Worm (Caenorhabditis elegans) whole organism, young adult: Measurements from ENCODE around the gene T22D1.17.

ENCODE experiments used
- B0035.1 ChIP-seq: sonication (generic microtip); optimal IDR thresholded peaks from 2 replicates; lab custom pipeline; 2016; ENCODE audit warnings: missing genetic modification characterization, mild to moderate bottlenecking, missing compliant biosample characterization, missing genotype, missing genetic modification reagents
- C06A6.2 ChIP-seq: fragments of 200-800 bp; sonication (Bioruptor generic); conservative IDR thresholded peaks from 2 replicates; pipeline ENCODE4 v1.3.6; 2022; ENCODE audit warnings: missing genetic modification characterization, missing compliant biosample characterization
- D2030.7 ChIP-seq: fragments of 200-800 bp; sonication (Bioruptor generic); IDR thresholded peaks from 2 replicates; pipeline ENCODE4 v1.3.6; 2022; ENCODE audit warnings: missing genetic modification reagents, missing genetic modification characterization, missing compliant biosample characterization
- F33H1.4 ChIP-seq: fragments of 200-800 bp; sonication (Bioruptor generic); IDR thresholded peaks from 2 replicates; pipeline ENCODE4 v1.3.6; 2022; ENCODE audit warnings: missing genetic modification reagents, missing genetic modification characterization, missing compliant biosample characterization
- F49E8.2 ChIP-seq: sonication (generic microtip); optimal IDR thresholded peaks from 3 replicates; lab custom pipeline; 2017; ENCODE audit warnings: missing genetic modification characterization, mild to moderate bottlenecking, missing compliant biosample characterization, antibody characterized with exemption, moderate library complexity; ENCODE audit not compliant: insufficient read depth
- F57C9.4 ChIP-seq: sonication (generic microtip); optimal IDR thresholded peaks from 2 replicates; lab custom pipeline; 2017; ENCODE audit warnings: mild to moderate bottlenecking, missing genetic modification characterization, missing compliant biosample characterization
- Y56A3A.18 ChIP-seq: fragments of 200-800 bp; sonication (Bioruptor generic); IDR thresholded peaks from 2 replicates; pipeline ENCODE4 v1.3.6; 2022; ENCODE audit warnings: missing genetic modification reagents, missing genetic modification characterization, missing compliant biosample characterization
- ZK185.1 ChIP-seq: sonication (generic microtip); optimal IDR thresholded peaks from 2 replicates; lab custom pipeline; 2016; ENCODE audit warnings: mild to moderate bottlenecking, missing genetic modification characterization, missing compliant biosample characterization; ENCODE audit not compliant: poor library complexity, severe bottlenecking
- akir-1 ChIP-seq: fragments of 200-800 bp; sonication (Bioruptor generic); optimal IDR thresholded peaks from 2 replicates; lab custom pipeline; 2018; ENCODE audit warnings: mild to moderate bottlenecking, missing genetic modification characterization, moderate library complexity, missing compliant biosample characterization
- ama-1 ChIP-seq, 3 experiments: fragments of 150-350 bp in 1 of 3; sonication (generic microtip) in 2 of 3; optimal IDR thresholded peaks; 2 replicates each; lab custom pipeline; 2014 to 2018; ENCODE audit warnings: missing biosample characterization in 2 of 3, missing genetic modification characterization in 2 of 3, missing genetic modification reagents in 2 of 3
- aptf-2 ChIP-seq: fragments of 200-800 bp; sonication (Bioruptor generic); conservative IDR thresholded peaks from 2 replicates; pipeline ENCODE4 v1.3.6; 2022; ENCODE audit warnings: missing genetic modification reagents, missing genetic modification characterization, missing compliant biosample characterization
- aptf-3 ChIP-seq: fragments of 200-800 bp; sonication (Bioruptor generic); IDR thresholded peaks from 2 replicates; pipeline ENCODE4 v1.3.6; 2022; ENCODE audit warnings: missing genetic modification characterization, missing compliant biosample characterization
- attf-5 ChIP-seq: fragments of 200-800 bp; sonication (Bioruptor generic); optimal IDR thresholded peaks from 2 replicates; lab custom pipeline; 2018; ENCODE audit warnings: mild to moderate bottlenecking, missing genetic modification characterization, missing compliant biosample characterization
- attf-6 ChIP-seq: fragments of 200-800 bp; sonication (Bioruptor generic); IDR thresholded peaks from 2 replicates; pipeline ENCODE4 v1.3.6; 2022; ENCODE audit warnings: missing genetic modification reagents, missing genetic modification characterization, missing compliant biosample characterization
- bed-1 ChIP-seq: fragments of 200-800 bp; sonication (Bioruptor generic); IDR thresholded peaks from 2 replicates; pipeline ENCODE4 v1.3.6; 2022; ENCODE audit warnings: missing genetic modification reagents, missing genetic modification characterization, missing compliant biosample characterization
- bed-2 ChIP-seq: fragments of 200-800 bp; sonication (Bioruptor generic); IDR thresholded peaks from 2 replicates; pipeline ENCODE4 v1.3.6; 2022; ENCODE audit warnings: missing genetic modification reagents, missing genetic modification characterization, missing compliant biosample characterization
- ccch-3 ChIP-seq: fragments of 200-800 bp; sonication (Bioruptor generic); optimal IDR thresholded peaks from 2 replicates; lab custom pipeline; 2018; ENCODE audit warnings: mild to moderate bottlenecking, missing genetic modification characterization, missing compliant biosample characterization
- ceh-100 ChIP-seq: fragments of 200-800 bp; sonication (Bioruptor generic); IDR thresholded peaks from 2 replicates; pipeline ENCODE4 v1.3.6; 2022; ENCODE audit warnings: missing genetic modification reagents, missing genetic modification characterization, missing compliant biosample characterization
- ceh-40 ChIP-seq: fragments of 200-800 bp; sonication (Bioruptor generic); IDR thresholded peaks from 2 replicates; pipeline ENCODE4 v1.3.6; 2022; ENCODE audit warnings: missing genetic modification characterization, missing compliant biosample characterization
- chd-7 ChIP-seq: sonication (generic microtip); optimal IDR thresholded peaks from 2 replicates; lab custom pipeline; 2016; ENCODE audit warnings: mild to moderate bottlenecking, missing genetic modification characterization, moderate library complexity, missing compliant biosample characterization
- dox-1 ChIP-seq: fragments of 200-800 bp; sonication (Bioruptor generic); IDR thresholded peaks from 2 replicates; pipeline ENCODE4 v1.3.6; 2022; ENCODE audit warnings: missing genetic modification reagents, missing genetic modification characterization, missing compliant biosample characterization
- efl-1 ChIP-seq: fragments of 150-350 bp; optimal IDR thresholded peaks from 2 replicates; lab custom pipeline; 2014; ENCODE audit warnings: missing biosample characterization, missing genetic modification reagents, missing genetic modification characterization
- egrh-3 ChIP-seq: fragments of 200-800 bp; sonication (Bioruptor generic); IDR thresholded peaks from 2 replicates; pipeline ENCODE4 v1.3.6; 2022; ENCODE audit warnings: missing genetic modification reagents, missing genetic modification characterization, missing compliant biosample characterization
- gei-17 ChIP-seq: fragments of 200-800 bp; sonication (Bioruptor generic); optimal IDR thresholded peaks from 2 replicates; lab custom pipeline; 2018; ENCODE audit warnings: mild to moderate bottlenecking, missing genetic modification characterization, missing compliant biosample characterization
- hlh-12 ChIP-seq: sonication (generic microtip); optimal IDR thresholded peaks from 2 replicates; lab custom pipeline; 2016; ENCODE audit warnings: missing genetic modification characterization, missing compliant biosample characterization
- hlh-26 ChIP-seq: fragments of 200-800 bp; sonication (Bioruptor generic); conservative IDR thresholded peaks from 2 replicates; pipeline ENCODE4 v1.3.6; 2022; ENCODE audit warnings: missing genetic modification reagents, missing genetic modification characterization, missing compliant biosample characterization
- hmg-1.2 ChIP-seq: fragments of 200-800 bp; sonication (Bioruptor generic); IDR thresholded peaks from 2 replicates; pipeline ENCODE4 v1.3.6; 2022; ENCODE audit warnings: missing genetic modification reagents, missing genetic modification characterization, missing compliant biosample characterization
- hrde-1 ChIP-seq: sonication (generic microtip); optimal IDR thresholded peaks from 2 replicates; lab custom pipeline; 2016; ENCODE audit warnings: missing genetic modification characterization, mild to moderate bottlenecking, missing compliant biosample characterization, moderate library complexity, missing genotype, missing genetic modification reagents, borderline replicate concordance
- hsf-1 ChIP-seq: fragments of 200-800 bp; sonication (Bioruptor generic); IDR thresholded peaks from 2 replicates; pipeline ENCODE4 v1.3.6; 2022; ENCODE audit warnings: missing genetic modification reagents, missing genetic modification characterization, missing compliant biosample characterization
- lag-1 ChIP-seq: fragments of 200-800 bp; sonication (Bioruptor generic); IDR thresholded peaks from 2 replicates; pipeline ENCODE4 v1.3.6; 2022; ENCODE audit warnings: missing genetic modification reagents, missing genetic modification characterization, missing compliant biosample characterization
- let-607 ChIP-seq, 2 experiments: fragments of 200-800 bp in 1 of 2; sonication (Bioruptor generic) in 1 of 2; sonication (generic microtip) in 1 of 2; optimal IDR thresholded peaks; 2 replicates each; lab custom pipeline; 2016 to 2018; ENCODE audit warnings: mild to moderate bottlenecking in 2 of 2, missing compliant biosample characterization in 2 of 2, missing genetic modification characterization in 2 of 2, moderate library complexity in 2 of 2, missing genotype in 1 of 2
- lin-35 ChIP-seq, 3 experiments: fragments of 150-350 bp in 2 of 3; sonication (generic microtip) in 1 of 3; optimal IDR thresholded peaks; 2 replicates each; lab custom pipeline; 2014 to 2018; ENCODE audit warnings: missing biosample characterization in 3 of 3, missing genetic modification characterization in 3 of 3, missing genetic modification reagents in 3 of 3
- madf-3 ChIP-seq: fragments of 200-800 bp; sonication (Bioruptor generic); IDR thresholded peaks from 2 replicates; pipeline ENCODE4 v1.3.6; 2022; ENCODE audit warnings: missing genetic modification reagents, missing genetic modification characterization, missing compliant biosample characterization
- madf-6 ChIP-seq: fragments of 200-800 bp; sonication (Bioruptor generic); IDR thresholded peaks from 2 replicates; pipeline ENCODE4 v1.3.6; 2022; ENCODE audit warnings: missing genetic modification reagents, missing genetic modification characterization, missing compliant biosample characterization
- mxl-1 ChIP-seq: sonication (generic microtip); optimal IDR thresholded peaks from 2 replicates; lab custom pipeline; 2016; ENCODE audit warnings: missing genetic modification characterization, missing compliant biosample characterization
- nfya-2 ChIP-seq: fragments of 200-800 bp; sonication (Bioruptor generic); IDR thresholded peaks from 2 replicates; pipeline ENCODE4 v1.3.6; 2022; ENCODE audit warnings: missing genetic modification reagents, missing genetic modification characterization, missing compliant biosample characterization
- nhr-179 ChIP-seq: sonication (generic microtip); optimal IDR thresholded peaks from 2 replicates; lab custom pipeline; 2016; ENCODE audit warnings: mild to moderate bottlenecking, missing genetic modification characterization, missing compliant biosample characterization
- nhr-80 ChIP-seq: sonication (generic microtip); optimal IDR thresholded peaks from 2 replicates; lab custom pipeline; 2016; ENCODE audit warnings: missing genetic modification characterization, missing compliant biosample characterization
- nhr-90 ChIP-seq: sonication (generic microtip); optimal IDR thresholded peaks from 2 replicates; lab custom pipeline; 2016; ENCODE audit warnings: missing genotype, mild to moderate bottlenecking, missing genetic modification characterization, missing compliant biosample characterization
- pha-4 ChIP-seq: fragments of 150-350 bp; sonication (generic microtip); optimal IDR thresholded peaks from 2 replicates; lab custom pipeline; 2014; ENCODE audit warnings: missing biosample characterization, missing genetic modification reagents, missing genetic modification characterization
- rpc-1 ChIP-seq, 2 experiments: fragments of 150-350 bp in 1 of 2; sonication (generic microtip) in 1 of 2; optimal IDR thresholded peaks; 2 replicates each; lab custom pipeline; 2014 to 2018; ENCODE audit warnings: missing biosample characterization in 1 of 2, missing genetic modification characterization in 1 of 2, missing genetic modification reagents in 1 of 2, missing genotype in 1 of 2
- somi-1 ChIP-seq: fragments of 200-800 bp; sonication (Bioruptor generic); optimal IDR thresholded peaks from 2 replicates; lab custom pipeline; 2018; ENCODE audit warnings: mild to moderate bottlenecking, missing genetic modification characterization, missing compliant biosample characterization
- tbp1 ChIP-seq: fragments of 200-800 bp; sonication (Bioruptor generic); optimal IDR thresholded peaks from 2 replicates; lab custom pipeline; 2018; ENCODE audit warnings: mild to moderate bottlenecking, missing genetic modification characterization, missing compliant biosample characterization
- tlf-1 ChIP-seq: fragments of 200-800 bp; sonication (Bioruptor generic); optimal IDR thresholded peaks from 2 replicates; lab custom pipeline; 2018; ENCODE audit warnings: mild to moderate bottlenecking, missing genetic modification characterization, missing compliant biosample characterization
- ztf-18 ChIP-seq: sonication (generic microtip); optimal IDR thresholded peaks from 2 replicates; lab custom pipeline; 2016; ENCODE audit warnings: missing genotype, mild to moderate bottlenecking, missing genetic modification characterization, missing compliant biosample characterization
- ztf-25 ChIP-seq: fragments of 200-800 bp; sonication (Bioruptor generic); IDR thresholded peaks from 2 replicates; pipeline ENCODE4 v1.3.6; 2022; ENCODE audit warnings: missing genetic modification reagents, missing genetic modification characterization, missing compliant biosample characterization
- ztf-28 ChIP-seq: fragments of 200-800 bp; sonication (Bioruptor generic); IDR thresholded peaks from 2 replicates; pipeline ENCODE4 v1.3.6; 2022; ENCODE audit warnings: missing genetic modification reagents, missing genetic modification characterization, missing compliant biosample characterization
- ztf-6 ChIP-seq: fragments of 200-800 bp; sonication (Bioruptor generic); IDR thresholded peaks from 2 replicates; pipeline ENCODE4 v1.3.6; 2022; ENCODE audit warnings: missing genetic modification reagents, missing genetic modification characterization, missing compliant biosample characterization

T22D1.17 gene

ce11 chrIV:6905947-6906489 lies at the start of gene T22D1.17, which contains the start of gene T22D1.8:
Gene T22D1.17, plus strand, starts transcription at chrIV:6905997.
Gene T22D1.8, minus strand, starts transcription at chrIV:6906348.
- TF ChIP-seq bed-1 (GFP tag; lab: Robert Waterston, UW) (no peak), egrh-3 (no peak), F33H1.4 (GFP tag; lab: Robert Waterston, UW) (peak; percentile 35; the same call in 1 of the 2 replicates), tbp1 (GFP tag; lab: Kevin White, UChicago) (no peak), akir-1 (GFP tag; lab: Kevin White, UChicago) (no peak), hsf-1 (GFP tag; lab: Robert Waterston, UW) (peak; percentile 66), ZK185.1 (tag; lab: Kevin White, UChicago) (no peak), nhr-80 (tag; lab: Kevin White, UChicago) (no peak), ztf-18 (tag; lab: Kevin White, UChicago) (peak; percentile 1), somi-1 (no peak), lag-1 (GFP tag; lab: Robert Waterston, UW) (no peak), ztf-6 (GFP tag; lab: Robert Waterston, UW) (no peak), hlh-12 (tag; lab: Kevin White, UChicago) (no peak), nfya-2 (no peak), D2030.7 (peak; percentile 63), attf-6 (GFP tag; lab: Robert Waterston, UW) (no peak), madf-6 (GFP tag; lab: Robert Waterston, UW) (peak; percentile 76), tlf-1 (peak; percentile 33), ceh-100 (peak; percentile 9; the same call in 1 of the 2 replicates), madf-3 (GFP tag; lab: Robert Waterston, UW) (0 out of 2 replicates have a peak, but pooled peaks have one; percentile 48), ama-1 (optimal IDR thresholded peaks at IDR 0.05; lab: Kevin White, UChicago) (no peak), ama-1 (GFP tag; optimal IDR thresholded peaks at IDR 0.05; lab: Kevin White, UChicago) (peak; percentile 11 to 63), chd-7 (tag; lab: Kevin White, UChicago) (no peak), let-607 (tag; optimal IDR thresholded peaks at IDR 0.05; lab: Kevin White, UChicago) (no peak), nhr-179 (no peak), aptf-2 (GFP tag; lab: Robert Waterston, UW) (no peak), aptf-3 (GFP tag; lab: Robert Waterston, UW) (no peak), gei-17 (no peak), attf-5 (GFP tag; lab: Kevin White, UChicago) (no peak), rpc-1 (optimal IDR thresholded peaks at IDR 0.05; lab: Kevin White, UChicago) (no peak), rpc-1 (tag; optimal IDR thresholded peaks at IDR 0.05; lab: Kevin White, UChicago) (no peak), C06A6.2 (no peak), ccch-3 (GFP tag; lab: Kevin White, UChicago) (no peak), dox-1 (GFP tag; lab: Robert Waterston, UW) (no peak), F49E8.2 (tag; lab: Kevin White, UChicago) (peak; percentile 70), B0035.1 (tag; lab: Kevin White, UChicago) (no peak), hmg-1.2 (GFP tag; lab: Robert Waterston, UW) (peak; percentile 25), ceh-40 (GFP tag; lab: Robert Waterston, UW) (no peak), nhr-90 (tag; lab: Kevin White, UChicago) (no peak), pha-4 (no peak), bed-2 (GFP tag; lab: Robert Waterston, UW) (no peak), lin-35 (GFP tag; optimal IDR thresholded peaks at IDR 0.05; lab: Kevin White, UChicago) (peak in 1 of 3 experiments; percentile 10), efl-1 (no peak), hrde-1 (tag; lab: Kevin White, UChicago) (peak; percentile 63), Y56A3A.18 (0 out of 2 replicates have a peak, but pooled peaks have one; percentile 22), ztf-25 (no peak), hlh-26 (GFP tag; lab: Robert Waterston, UW) (no peak), ztf-28 (GFP tag; lab: Robert Waterston, UW) (no peak), F57C9.4 (tag; lab: Kevin White, UChicago) (no peak), mxl-1 (tag; lab: Kevin White, UChicago) (peak; percentile 10)
